Fruit fly (Drosophila melanogaster) whole organism, embryonic: ENCODE results near the gene Uro.

Experiments
- C15 ChIP-seq: fragments of 200-800 bp; sonication (Bioruptor generic); IDR thresholded peaks from 3 replicates; pipeline ENCODE4 v1.3.6; 2022; ENCODE audit warnings: missing biosample characterization, missing genetic modification characterization
- CG10321 ChIP-seq: fragments of 200-800 bp; sonication (Bioruptor generic); IDR thresholded peaks from 2 replicates; pipeline ENCODE4 v1.3.6; 2022; ENCODE audit warnings: missing biosample characterization, missing genetic modification characterization
- CG11456 ChIP-seq: fragments of 200-800 bp; sonication (Bioruptor generic); IDR thresholded peaks from 3 replicates; pipeline ENCODE4 v1.3.6; 2022; ENCODE audit warnings: missing biosample characterization, missing genetic modification characterization
- CG11696 ChIP-seq: fragments of 200-800 bp; sonication (Bioruptor generic); IDR thresholded peaks from 2 replicates; pipeline ENCODE4 v1.3.6; 2022; ENCODE audit warnings: missing biosample characterization, missing genetic modification characterization
- CG12659 ChIP-seq: fragments of 200-800 bp; sonication (Bioruptor generic); optimal IDR thresholded peaks from 3 replicates; lab custom pipeline; 2017; ENCODE audit warnings: mild to moderate bottlenecking, missing biosample characterization, missing genetic modification reagents, missing genetic modification characterization
- CG12942 ChIP-seq: fragments of 200-800 bp; sonication (Bioruptor generic); optimal IDR thresholded peaks from 3 replicates; lab custom pipeline; 2016; ENCODE audit warnings: missing biosample characterization, missing genetic modification characterization
- CG15601 ChIP-seq: fragments of 200-800 bp; sonication (Bioruptor generic); optimal IDR thresholded peaks from 3 replicates; lab custom pipeline; 2019; ENCODE audit warnings: missing biosample characterization, mild to moderate bottlenecking, missing genetic modification characterization, moderate library complexity
- CG16813 ChIP-seq: fragments of 200-800 bp; sonication (Bioruptor generic); IDR thresholded peaks from 3 replicates; pipeline ENCODE4 v1.3.6; 2022; ENCODE audit warnings: missing biosample characterization, missing genetic modification characterization; ENCODE audit not compliant: partially characterized antibody
- CG16863 ChIP-seq: fragments of 200-800 bp; sonication (Bioruptor generic); optimal IDR thresholded peaks from 3 replicates; lab custom pipeline; 2016; ENCODE audit warnings: missing biosample characterization, missing genetic modification characterization
- CG17829 ChIP-seq: fragments of 200-800 bp; optimal IDR thresholded peaks from 2 replicates; lab custom pipeline; 2019; ENCODE audit warnings: missing biosample characterization, mild to moderate bottlenecking, missing genetic modification characterization, moderate library complexity
- CG31365 ChIP-seq: fragments of 200-800 bp; sonication (Bioruptor generic); optimal IDR thresholded peaks from 2 replicates; lab custom pipeline; 2018; ENCODE audit warnings: missing biosample characterization, mild to moderate bottlenecking, missing genetic modification characterization
- CG31441 ChIP-seq: fragments of 200-800 bp; sonication (Bioruptor generic); IDR thresholded peaks from 2 replicates; pipeline ENCODE4 v1.3.6; 2022; ENCODE audit warnings: missing biosample characterization, missing genetic modification characterization
- CG4282 ChIP-seq: fragments of 200-800 bp; sonication (Bioruptor generic); optimal IDR thresholded peaks from 2 replicates; lab custom pipeline; 2016; ENCODE audit warnings: missing biosample characterization, missing genetic modification characterization
- CG6654 ChIP-seq: fragments of 200-800 bp; sonication (Bioruptor generic); optimal IDR thresholded peaks from 2 replicates; lab custom pipeline; 2017; ENCODE audit warnings: missing biosample characterization, mild to moderate bottlenecking, missing genetic modification characterization
- CG6683 ChIP-seq: fragments of 200-800 bp; sonication (Bioruptor generic); optimal IDR thresholded peaks from 2 replicates; lab custom pipeline; 2017; ENCODE audit warnings: missing biosample characterization, mild to moderate bottlenecking, missing genetic modification characterization, missing genetic modification reagents
- CG7745 ChIP-seq: fragments of 200-800 bp; sonication (Bioruptor generic); optimal IDR thresholded peaks from 2 replicates; lab custom pipeline; 2018; ENCODE audit warnings: missing biosample characterization, mild to moderate bottlenecking, missing genetic modification characterization, moderate library complexity
- CG8388 ChIP-seq: fragments of 200-800 bp; sonication (Bioruptor generic); optimal IDR thresholded peaks from 2 replicates; lab custom pipeline; 2019; ENCODE audit warnings: missing biosample characterization, mild to moderate bottlenecking, missing genetic modification characterization, moderate library complexity
- CG9727 ChIP-seq: fragments of 200-800 bp; sonication (Bioruptor generic); optimal IDR thresholded peaks from 3 replicates; lab custom pipeline; 2017; ENCODE audit warnings: missing biosample characterization, mild to moderate bottlenecking, missing genetic modification characterization
- CG9932 ChIP-seq: fragments of 200-800 bp; sonication (Bioruptor generic); IDR thresholded peaks from 2 replicates; pipeline ENCODE4 v1.3.6; 2022; ENCODE audit warnings: missing biosample characterization, missing genetic modification characterization
- ERR ChIP-seq: fragments of 200-800 bp; sonication (Bioruptor generic); optimal IDR thresholded peaks from 2 replicates; lab custom pipeline; 2016; ENCODE audit warnings: missing biosample characterization, missing genetic modification characterization
- Fer3 ChIP-seq: fragments of 200-800 bp; sonication (Bioruptor generic); optimal IDR thresholded peaks from 2 replicates; lab custom pipeline; 2018; ENCODE audit warnings: missing biosample characterization, mild to moderate bottlenecking, missing genetic modification characterization, moderate library complexity
- Hr51 ChIP-seq, 2 experiments: fragments of 200-800 bp; sonication (Bioruptor generic); optimal IDR thresholded peaks; 2 replicates in 1 of 2; 3 replicates in 1 of 2; lab custom pipeline; 2016 to 2018; ENCODE audit warnings: missing biosample characterization in 2 of 2, missing genetic modification characterization in 2 of 2, mild to moderate bottlenecking in 1 of 2, moderate library complexity in 1 of 2
- Jarid2 ChIP-seq: fragments of 200-800 bp; sonication (Bioruptor generic); optimal IDR thresholded peaks from 3 replicates; lab custom pipeline; 2017; ENCODE audit warnings: mild to moderate bottlenecking, missing biosample characterization, missing genetic modification reagents, missing genetic modification characterization
- Med ChIP-seq: fragments of 200-800 bp; sonication (Bioruptor generic); peaks from one replicate; lab custom pipeline; 2016; ENCODE audit warnings: missing biosample characterization, missing genetic modification characterization, mild to moderate bottlenecking, inconsistent platforms, moderate library complexity
- NC2α ChIP-seq: fragments of 200-800 bp; sonication (Bioruptor generic); optimal IDR thresholded peaks from 2 replicates; lab custom pipeline; 2016; ENCODE audit warnings: missing biosample characterization, missing genetic modification characterization
- NC2β ChIP-seq: fragments of 200-800 bp; sonication (Bioruptor generic); optimal IDR thresholded peaks from 2 replicates; lab custom pipeline; 2016; ENCODE audit warnings: missing biosample characterization, missing genetic modification characterization
- Sox102F ChIP-seq: fragments of 200-800 bp; sonication (Bioruptor generic); optimal IDR thresholded peaks from 2 replicates; lab custom pipeline; 2018; ENCODE audit warnings: missing biosample characterization, mild to moderate bottlenecking, missing genetic modification characterization, moderate library complexity
- Stat92E ChIP-seq, 3 experiments: fragments of >200 bp in 2 of 3; fragments of 200-800 bp in 1 of 3; sonication (Bioruptor generic) in 1 of 3; optimal IDR thresholded peaks; 2 replicates each; lab custom pipeline; 2017 to 2019; ENCODE audit warnings: missing biosample characterization in 3 of 3, missing genetic modification characterization in 3 of 3, mild to moderate bottlenecking in 1 of 3, moderate library complexity in 1 of 3
- TFAM ChIP-seq: fragments of 200-800 bp; sonication (Bioruptor generic); optimal IDR thresholded peaks from 2 replicates; lab custom pipeline; 2017; ENCODE audit warnings: missing biosample characterization, missing genetic modification characterization, inconsistent platforms
- abd-A ChIP-seq: fragments of 200-800 bp; sonication (Bioruptor generic); optimal IDR thresholded peaks from 3 replicates; lab custom pipeline; 2019; ENCODE audit warnings: missing biosample characterization, mild to moderate bottlenecking, missing genetic modification characterization, moderate library complexity
- cato ChIP-seq: fragments of 200-800 bp; sonication (Bioruptor generic); optimal IDR thresholded peaks from 2 replicates; lab custom pipeline; 2016; ENCODE audit warnings: missing biosample characterization, missing genetic modification characterization, borderline replicate concordance
- caup ChIP-seq: fragments of 200-800 bp; sonication (Bioruptor generic); optimal IDR thresholded peaks from 3 replicates; lab custom pipeline; 2017; ENCODE audit warnings: missing biosample characterization, mild to moderate bottlenecking, missing genetic modification characterization, moderate library complexity; ENCODE audit not compliant: severe bottlenecking
- croc ChIP-seq: fragments of 200-800 bp; sonication (Bioruptor generic); conservative IDR thresholded peaks from 3 replicates; pipeline ENCODE4 v1.3.6; 2022; ENCODE audit warnings: missing biosample characterization, missing genetic modification characterization
- dm ChIP-seq: fragments of 200-800 bp; sonication (Bioruptor generic); optimal IDR thresholded peaks from 3 replicates; lab custom pipeline; 2016; ENCODE audit warnings: missing biosample characterization, missing genetic modification characterization
- dmrt11E ChIP-seq: fragments of 200-800 bp; sonication (Bioruptor generic); optimal IDR thresholded peaks from 3 replicates; lab custom pipeline; 2018; ENCODE audit warnings: missing biosample characterization, mild to moderate bottlenecking, missing genetic modification characterization, moderate library complexity
- dpn ChIP-seq, 2 experiments: fragments of 200-800 bp; sonication (Bioruptor generic); optimal IDR thresholded peaks; 3 replicates each; lab custom pipeline; 2016; ENCODE audit warnings: missing biosample characterization in 2 of 2, missing genetic modification characterization in 2 of 2
- esg ChIP-seq: fragments of 200-800 bp; sonication (Bioruptor generic); conservative IDR thresholded peaks from 2 replicates; pipeline ENCODE4 v1.3.6; 2022; ENCODE audit warnings: missing biosample characterization, missing genetic modification characterization
- ewg ChIP-seq: fragments of 200-800 bp; sonication (Bioruptor generic); optimal IDR thresholded peaks from 3 replicates; lab custom pipeline; 2017; ENCODE audit warnings: mild to moderate bottlenecking, missing biosample characterization, missing genetic modification reagents, missing genetic modification characterization
- eyg ChIP-seq: fragments of 200-800 bp; sonication (Bioruptor generic); optimal IDR thresholded peaks from 3 replicates; lab custom pipeline; 2016; ENCODE audit warnings: missing biosample characterization, missing genetic modification characterization
- insv ChIP-seq, 2 experiments: fragments of 200-800 bp; sonication (Bioruptor generic); optimal IDR thresholded peaks; 3 replicates each; lab custom pipeline; 2016 to 2018; ENCODE audit warnings: missing biosample characterization in 2 of 2, missing genetic modification characterization in 2 of 2
- lola ChIP-seq, 3 experiments: fragments of >200 bp in 2 of 3; fragments of 200-800 bp in 1 of 3; sonication (Bioruptor generic) in 1 of 3; optimal IDR thresholded peaks; 2 replicates each; lab custom pipeline; 2017 to 2019; ENCODE audit warnings: missing biosample characterization in 3 of 3, missing genetic modification characterization in 3 of 3, mild to moderate bottlenecking in 1 of 3, moderate library complexity in 1 of 3
- luna ChIP-seq: fragments of 200-800 bp; sonication (Bioruptor generic); optimal IDR thresholded peaks from 2 replicates; lab custom pipeline; 2016; ENCODE audit warnings: missing biosample characterization, missing genetic modification characterization
- nerfin-2 ChIP-seq: fragments of 200-800 bp; sonication (Bioruptor generic); IDR thresholded peaks from 2 replicates; pipeline ENCODE4 v1.3.6; 2022; ENCODE audit warnings: missing biosample characterization, missing genetic modification characterization; ENCODE audit not compliant: partially characterized antibody
- nom ChIP-seq: fragments of 200-800 bp; sonication (Bioruptor generic); optimal IDR thresholded peaks from 2 replicates; lab custom pipeline; 2017; ENCODE audit warnings: missing biosample characterization, missing genetic modification characterization, mild to moderate bottlenecking, moderate library complexity, missing genetic modification reagents
- pnt ChIP-seq: fragments of 200-800 bp; sonication (Bioruptor generic); optimal IDR thresholded peaks from 3 replicates; lab custom pipeline; 2016; ENCODE audit warnings: missing biosample characterization, missing genetic modification characterization
- pum ChIP-seq: fragments of 200-800 bp; sonication (Bioruptor generic); optimal IDR thresholded peaks from 2 replicates; lab custom pipeline; 2016; ENCODE audit warnings: missing biosample characterization, missing genetic modification characterization
- sqz ChIP-seq: fragments of 200-800 bp; sonication (Bioruptor generic); optimal IDR thresholded peaks from 3 replicates; lab custom pipeline; 2018; ENCODE audit warnings: missing biosample characterization, mild to moderate bottlenecking, missing genetic modification characterization
- vvl ChIP-seq: fragments of 200-800 bp; sonication (Bioruptor generic); IDR thresholded peaks from 2 replicates; pipeline ENCODE4 v1.3.6; 2022; ENCODE audit warnings: missing biosample characterization, missing genetic modification characterization
- zfh2 ChIP-seq: fragments of 200-800 bp; sonication (Bioruptor generic); optimal IDR thresholded peaks from 2 replicates; lab custom pipeline; 2016; ENCODE audit warnings: missing biosample characterization, missing genetic modification characterization

The Uro gene

dm6 chr2L:7821279-7821848 lies 41.5 kb downstream of the Uro start (continued):
- TF ChIP-seq Med (peak; percentile 95), CG11696 (GFP tag; lab: Robert Waterston, UW) (no peak), Jarid2 (GFP tag; lab: Kevin White, UChicago) (no peak), ERR (GFP tag; lab: Kevin White, UChicago) (peak; percentile 45), CG9727 (peak; percentile 63), lola (GFP tag; optimal IDR thresholded peaks at IDR 0.05; lab: Kevin White, UChicago) (peak in 1 of 3 experiments; percentile 47), CG31365 (no peak), CG12942 (GFP tag; lab: Kevin White, UChicago) (peak; percentile 15), CG31441 (GFP tag; lab: Robert Waterston, UW) (peak; percentile 74), nerfin-2 (GFP tag; lab: Robert Waterston, UW) (peak; percentile 70), caup (GFP tag; lab: Kevin White, UChicago) (peak; percentile 36), dpn (GFP tag; optimal IDR thresholded peaks at IDR 0.05; lab: Kevin White, UChicago) (peak; percentile 62 to 64), dm (peak; percentile 53), NC2β (peak; percentile 54), CG11456 (GFP tag; lab: Robert Waterston, UW) (peak; percentile 72), Stat92E (GFP tag; optimal IDR thresholded peaks at IDR 0.05; lab: Kevin White, UChicago) (peak in 1 of 3 experiments; percentile 48), CG6654 (GFP tag; lab: Kevin White, UChicago) (no peak), croc (no peak), pnt (GFP tag; lab: Kevin White, UChicago) (no peak), CG4282 (GFP tag; lab: Kevin White, UChicago) (no peak), vvl (GFP tag; lab: Robert Waterston, UW) (peak; percentile 69; the same call in 1 of the 2 replicates), Sox102F (no peak), sqz (GFP tag; lab: Kevin White, UChicago) (peak; percentile 73), luna (no peak), CG15601 (tag; lab: Kevin White, UChicago) (peak; percentile 41), CG17829 (tag; lab: Kevin White, UChicago) (peak; percentile 65), NC2α (GFP tag; lab: Kevin White, UChicago) (no peak), dmrt11E (peak; percentile 16), eyg (GFP tag; lab: Kevin White, UChicago) (no peak), CG10321 (GFP tag; lab: Robert Waterston, UW) (no peak), CG7745 (no peak), CG9932 (GFP tag; lab: Robert Waterston, UW) (peak; percentile 76), CG8388 (GFP tag; lab: Kevin White, UChicago) (peak; percentile 43), TFAM (GFP tag; lab: Kevin White, UChicago) (no peak), nom (GFP tag; lab: Kevin White, UChicago) (peak; percentile 41), pum (GFP tag; lab: Kevin White, UChicago) (no peak), insv (GFP tag; optimal IDR thresholded peaks at IDR 0.05; lab: Kevin White, UChicago) (peak in 1 of 2 experiments; percentile 9), esg (GFP tag; lab: Robert Waterston, UW) (peak; percentile 39), abd-A (tag; lab: Kevin White, UChicago) (no peak), Fer3 (peak; percentile 46), zfh2 (peak; percentile 71), CG6683 (GFP tag; lab: Kevin White, UChicago) (no peak), C15 (GFP tag; lab: Robert Waterston, UW) (no peak), CG16813 (GFP tag; lab: Robert Waterston, UW) (peak; percentile 82), ewg (no peak), Hr51 (GFP tag; optimal IDR thresholded peaks at IDR 0.05; lab: Kevin White, UChicago) (peak in 1 of 2 experiments; percentile 8), CG16863 (GFP tag; lab: Kevin White, UChicago) (peak; percentile 53), CG12659 (GFP tag; lab: Kevin White, UChicago) (peak; percentile 54), cato (GFP tag; lab: Kevin White, UChicago) (no peak)
